Fruit fly (Drosophila melanogaster) whole organism, wandering third instar larva: ENCODE results near the gene Sirt7.

ENCODE experiments used
- Abd-B ChIP-seq: fragments of >200 bp; optimal IDR thresholded peaks from 2 replicates; lab custom pipeline; 2017; ENCODE audit warnings: missing biosample characterization, missing genetic modification characterization
- CG32264 ChIP-seq: fragments of 200-800 bp; sonication (Bioruptor generic); optimal IDR thresholded peaks from 2 replicates; lab custom pipeline; 2016; ENCODE audit warnings: missing biosample characterization, missing genetic modification characterization
- CG9705 ChIP-seq: fragments of 200-800 bp; sonication (Bioruptor generic); optimal IDR thresholded peaks from 2 replicates; lab custom pipeline; 2018; ENCODE audit warnings: missing biosample characterization, mild to moderate bottlenecking, missing genetic modification characterization
- CrebA ChIP-seq: fragments of 200-800 bp; sonication (Bioruptor generic); optimal IDR thresholded peaks from 2 replicates; lab custom pipeline; 2016; ENCODE audit warnings: missing biosample characterization, mild to moderate bottlenecking, missing genetic modification characterization, borderline replicate concordance
- Dfd ChIP-seq: fragments of >200 bp; optimal IDR thresholded peaks from 2 replicates; lab custom pipeline; 2017; ENCODE audit warnings: missing biosample characterization, missing genetic modification characterization
- Dif ChIP-seq: fragments of 200-275, 200-300 bp; sonication (Bioruptor generic); optimal IDR thresholded peaks from 2 replicates; lab custom pipeline; 2018; ENCODE audit warnings: missing biosample characterization, missing genetic modification characterization; ENCODE audit not compliant: partially characterized antibody
- GATAd ChIP-seq: sonication (Bioruptor generic); optimal IDR thresholded peaks from 2 replicates; lab custom pipeline; 2016; ENCODE audit warnings: missing biosample characterization, missing genetic modification characterization
- HLH106 ChIP-seq: fragments of 200-800 bp; optimal IDR thresholded peaks from 3 replicates; lab custom pipeline; 2019; ENCODE audit warnings: missing biosample characterization, mild to moderate bottlenecking, missing genetic modification characterization, moderate library complexity
- Hnf4 ChIP-seq: fragments of 200-800 bp; sonication (Bioruptor generic); optimal IDR thresholded peaks from 2 replicates; lab custom pipeline; 2016; ENCODE audit warnings: missing biosample characterization, mild to moderate bottlenecking, missing genetic modification characterization
- Hr78 ChIP-seq: fragments of >200 bp; optimal IDR thresholded peaks from 2 replicates; lab custom pipeline; 2017; ENCODE audit warnings: missing biosample characterization, missing genetic modification characterization
- Hr83 ChIP-seq: fragments of 200-300 bp; sonication (Bioruptor generic); optimal IDR thresholded peaks from 2 replicates; lab custom pipeline; 2016; ENCODE audit warnings: missing biosample characterization, mild to moderate bottlenecking, missing genetic modification characterization, moderate library complexity; ENCODE audit not compliant: poor library complexity, severe bottlenecking
- Jra ChIP-seq: sonication (Bioruptor generic); optimal IDR thresholded peaks from 2 replicates; lab custom pipeline; 2016; ENCODE audit warnings: missing biosample characterization, missing genetic modification characterization
- Mio ChIP-seq: sonication (Bioruptor generic); optimal IDR thresholded peaks from 2 replicates; lab custom pipeline; 2016; ENCODE audit warnings: missing biosample characterization, missing genetic modification characterization
- Myc ChIP-seq: fragments of >200 bp; optimal IDR thresholded peaks from 2 replicates; lab custom pipeline; 2017
- N ChIP-seq: fragments of >200 bp; optimal IDR thresholded peaks from 2 replicates; lab custom pipeline; 2018; ENCODE audit warnings: missing biosample characterization, missing external identifiers, missing genetic modification characterization
- OdsH ChIP-seq: fragments of 200-800 bp; sonication (Bioruptor generic); optimal IDR thresholded peaks from 2 replicates; lab custom pipeline; 2016; ENCODE audit warnings: missing biosample characterization, mild to moderate bottlenecking, missing genetic modification characterization
- Rel ChIP-seq, 2 experiments: fragments of 200-800 bp; sonication (Bioruptor generic) in 1 of 2; optimal IDR thresholded peaks; 2 replicates in 1 of 2; 3 replicates in 1 of 2; lab custom pipeline; 2016 to 2019; ENCODE audit warnings: mild to moderate bottlenecking in 2 of 2, missing biosample characterization in 2 of 2, missing genetic modification characterization in 2 of 2, moderate library complexity in 1 of 2
- Sp1 ChIP-seq: fragments of 200-800 bp; sonication (Bioruptor generic); optimal IDR thresholded peaks from 3 replicates; lab custom pipeline; 2019; ENCODE audit warnings: missing biosample characterization, mild to moderate bottlenecking, missing genetic modification characterization, moderate library complexity
- Vsx2 ChIP-seq: fragments of 200-300, 225-300 bp; sonication (Bioruptor generic); optimal IDR thresholded peaks from 2 replicates; lab custom pipeline; 2018; ENCODE audit warnings: missing biosample characterization, missing genetic modification characterization; ENCODE audit not compliant: partially characterized antibody
- br ChIP-seq: fragments of 200-800 bp; sonication (Bioruptor generic); optimal IDR thresholded peaks from 2 replicates; lab custom pipeline; 2016; ENCODE audit warnings: missing biosample characterization, missing genetic modification characterization
- brk ChIP-seq: fragments of 200-800 bp; sonication (Bioruptor generic); optimal IDR thresholded peaks from 2 replicates; lab custom pipeline; 2016; ENCODE audit warnings: missing biosample characterization, mild to moderate bottlenecking, missing genetic modification characterization
- dl ChIP-seq, 2 experiments: fragments of 175-275, 200-275 bp in 1 of 2; fragments of 200-275 bp in 1 of 2; sonication (Bioruptor generic); optimal IDR thresholded peaks; lab custom pipeline; 2018; ENCODE audit warnings: mild to moderate bottlenecking in 2 of 2, missing biosample characterization in 2 of 2, missing genetic modification characterization in 2 of 2, moderate library complexity in 2 of 2; ENCODE audit not compliant: partially characterized antibody in 2 of 2, insufficient read depth in 1 of 2
- dmrt93B ChIP-seq: fragments of 200-800 bp; sonication (Bioruptor generic); optimal IDR thresholded peaks from 2 replicates; lab custom pipeline; 2018; ENCODE audit warnings: missing biosample characterization, mild to moderate bottlenecking, missing genetic modification characterization
- dsf ChIP-seq: sonication (Bioruptor generic); optimal IDR thresholded peaks from 2 replicates; lab custom pipeline; 2016; ENCODE audit warnings: missing biosample characterization, missing genetic modification characterization, borderline replicate concordance
- ey ChIP-seq: fragments of 200-800 bp; sonication (Bioruptor generic); optimal IDR thresholded peaks from 2 replicates; lab custom pipeline; 2016; ENCODE audit warnings: missing biosample characterization, missing genetic modification characterization
- foxo ChIP-seq, 2 experiments: fragments of 200-800 bp; sonication (Bioruptor generic); optimal IDR thresholded peaks; 2 replicates in 1 of 2; 3 replicates in 1 of 2; lab custom pipeline; 2016 to 2017; ENCODE audit warnings: missing biosample characterization in 2 of 2, missing genetic modification characterization in 2 of 2
- fru ChIP-seq: fragments of 200-800 bp; sonication (Bioruptor generic); optimal IDR thresholded peaks from 3 replicates; lab custom pipeline; 2016; ENCODE audit warnings: missing biosample characterization, mild to moderate bottlenecking, missing genetic modification characterization
- h ChIP-seq: fragments of 200-800 bp; sonication (Bioruptor generic); optimal IDR thresholded peaks from 3 replicates; lab custom pipeline; 2016; ENCODE audit warnings: missing biosample characterization, mild to moderate bottlenecking, missing genetic modification characterization
- jim ChIP-seq: fragments of 175-275, 200-325 bp; sonication (Bioruptor generic); optimal IDR thresholded peaks from 2 replicates; lab custom pipeline; 2016; ENCODE audit warnings: missing biosample characterization, mild to moderate bottlenecking, missing genetic modification characterization
- lola ChIP-seq: fragments of >200 bp; optimal IDR thresholded peaks from 2 replicates; lab custom pipeline; 2017; ENCODE audit warnings: missing biosample characterization, missing genetic modification characterization
- pan ChIP-seq: fragments of >200 bp; optimal IDR thresholded peaks from 2 replicates; lab custom pipeline; 2017
- psq ChIP-seq: fragments of 200-800 bp; sonication (Bioruptor generic); optimal IDR thresholded peaks from 3 replicates; lab custom pipeline; 2017; ENCODE audit warnings: missing biosample characterization, mild to moderate bottlenecking, missing genetic modification characterization, moderate library complexity
- rgr ChIP-seq: fragments of 200-800 bp; sonication (Bioruptor generic); optimal IDR thresholded peaks from 3 replicates; lab custom pipeline; 2016; ENCODE audit warnings: missing biosample characterization, mild to moderate bottlenecking, missing genetic modification characterization
- sage ChIP-seq: fragments of 200-800 bp; sonication (Bioruptor generic); optimal IDR thresholded peaks from 2 replicates; lab custom pipeline; 2016; ENCODE audit warnings: missing biosample characterization, mild to moderate bottlenecking, missing genetic modification characterization
- sv ChIP-seq: fragments of 200-800 bp; sonication (Bioruptor generic); optimal IDR thresholded peaks from 3 replicates; lab custom pipeline; 2016; ENCODE audit warnings: missing biosample characterization, missing genetic modification characterization
- tai ChIP-seq: sonication (Bioruptor generic); optimal IDR thresholded peaks from 2 replicates; lab custom pipeline; 2016; ENCODE audit warnings: missing biosample characterization, missing genetic modification characterization
- usp ChIP-seq: fragments of >200 bp; optimal IDR thresholded peaks from 2 replicates; lab custom pipeline; 2017; ENCODE audit warnings: missing biosample characterization, missing genetic modification characterization
- woc ChIP-seq: sonication (Bioruptor generic); optimal IDR thresholded peaks from 2 replicates; lab custom pipeline; 2016; ENCODE audit warnings: missing biosample characterization, mild to moderate bottlenecking, missing genetic modification characterization

The Sirt7 gene

dm6 chr3R:29063207-29063920, 7.6 kb downstream of the Sirt7 start:
- TF ChIP-seq h (GFP tag; lab: Kevin White, UChicago) (peak; percentile 43), usp (GFP tag; lab: Kevin White, UChicago) (no peak), woc (GFP tag; lab: Kevin White, UChicago) (peak; percentile 73), Myc (lab: Kevin White, UChicago) (no peak), pan (no peak), Hr78 (GFP tag; lab: Kevin White, UChicago) (no peak), N (GFP tag; lab: Kevin White, UChicago) (no peak), rgr (GFP tag; lab: Kevin White, UChicago) (peak; percentile 52), fru (peak; percentile 71), ey (GFP tag; lab: Kevin White, UChicago) (peak; percentile 51), brk (no peak), GATAd (GFP tag; lab: Kevin White, UChicago) (peak; percentile 70), sv (peak; percentile 51), Vsx2 (GFP tag; lab: Kevin White, UChicago) (no peak), Dfd (no peak), dl (GFP tag; optimal IDR thresholded peaks at IDR 0.05; lab: Kevin White, UChicago; ENCODE audit: insufficient read depth in 1 of 2, partially characterized antibody in 2 of 2) (no peak), Abd-B (no peak), HLH106 (peak; percentile 88), psq (GFP tag; lab: Kevin White, UChicago) (peak; percentile 84), Dif (GFP tag; lab: Kevin White, UChicago) (no peak), Rel (GFP tag; optimal IDR thresholded peaks at IDR 0.05; lab: Kevin White, UChicago) (no peak), Rel (tag; optimal IDR thresholded peaks at IDR 0.05; lab: Kevin White, UChicago) (peak; percentile 10), CG9705 (GFP tag; lab: Kevin White, UChicago) (peak; percentile 58), jim (GFP tag; lab: Kevin White, UChicago) (peak; percentile 87), Hnf4 (peak; percentile 66), sage (GFP tag; lab: Kevin White, UChicago) (peak; percentile 38), Mio (no peak), br (peak; percentile 66), foxo (GFP tag; optimal IDR thresholded peaks at IDR 0.05; lab: Kevin White, UChicago) (peak; percentile 6 to 78), dsf (GFP tag; lab: Kevin White, UChicago) (peak; percentile 61), CG32264 (GFP tag; lab: Kevin White, UChicago) (no peak), tai (no peak), lola (GFP tag; lab: Kevin White, UChicago) (no peak), dmrt93B (GFP tag; lab: Kevin White, UChicago) (peak; percentile 74), OdsH (GFP tag; lab: Kevin White, UChicago) (peak; percentile 36), Jra (peak; percentile 59), Hr83 (GFP tag; lab: Kevin White, UChicago) (peak; percentile 74), CrebA (GFP tag; lab: Kevin White, UChicago) (no peak), Sp1 (GFP tag; lab: Kevin White, UChicago) (peak; percentile 80)

- TF ChIP-seq Dfd (no peak), brk (no peak), lola (GFP tag; lab: Kevin White, UChicago) (no peak), Hnf4 (no peak), CG9705 (GFP tag; lab: Kevin White, UChicago) (no peak), GATAd (GFP tag; lab: Kevin White, UChicago) (no peak), Rel (GFP tag; optimal IDR thresholded peaks at IDR 0.05; lab: Kevin White, UChicago) (no peak), Rel (tag; optimal IDR thresholded peaks at IDR 0.05; lab: Kevin White, UChicago) (no peak), Dif (GFP tag; lab: Kevin White, UChicago) (peak; percentile 71), rgr (GFP tag; lab: Kevin White, UChicago) (no peak), usp (GFP tag; lab: Kevin White, UChicago) (no peak), pan (no peak), CrebA (GFP tag; lab: Kevin White, UChicago) (no peak), Sp1 (GFP tag; lab: Kevin White, UChicago) (no peak), Myc (lab: Kevin White, UChicago) (no peak), N (GFP tag; lab: Kevin White, UChicago) (peak; percentile 47), CG32264 (GFP tag; lab: Kevin White, UChicago) (no peak), sv (no peak), Hr83 (GFP tag; lab: Kevin White, UChicago) (no peak), fru (no peak), Abd-B (no peak), OdsH (GFP tag; lab: Kevin White, UChicago) (no peak), jim (GFP tag; lab: Kevin White, UChicago) (no peak), ey (GFP tag; lab: Kevin White, UChicago) (no peak), tai (no peak), woc (GFP tag; lab: Kevin White, UChicago) (no peak), dl (GFP tag; optimal IDR thresholded peaks at IDR 0.05; lab: Kevin White, UChicago; ENCODE audit: insufficient read depth in 1 of 2, partially characterized antibody in 2 of 2) (peak in 1 of 2 experiments; percentile 50), HLH106 (no peak), foxo (GFP tag; optimal IDR thresholded peaks at IDR 0.05; lab: Kevin White, UChicago) (no peak), br (no peak), sage (GFP tag; lab: Kevin White, UChicago) (no peak), psq (GFP tag; lab: Kevin White, UChicago) (peak; percentile 45)
- TF ChIP-seq, all 38 proteins: peak for 4
Measured at dm6 chr3R:29063921-29064460, 8.3 kb downstream of the Sirt7 start.
